Fruit fly (Drosophila melanogaster) whole organism, embryonic: ENCODE data around the gene CG10353.

ENCODE experiments used
- Asciz ChIP-seq: fragments of 200-800 bp; sonication (Bioruptor generic); optimal IDR thresholded peaks from 2 replicates; lab custom pipeline; 2017; ENCODE audit warnings: missing biosample characterization, mild to moderate bottlenecking, missing genetic modification characterization, missing genetic modification reagents
- Atf3 ChIP-seq: fragments of 200-800 bp; sonication (Bioruptor generic); optimal IDR thresholded peaks from 3 replicates; lab custom pipeline; 2016; ENCODE audit warnings: missing biosample characterization, missing genetic modification characterization
- Awh ChIP-seq: fragments of 200-800 bp; sonication (Bioruptor generic); IDR thresholded peaks from 2 replicates; pipeline ENCODE4, ENCODE4 v1.3.6; 2022; ENCODE audit warnings: missing biosample characterization, missing genetic modification characterization
- B-H2 ChIP-seq: fragments of 200-800 bp; sonication (Bioruptor generic); optimal IDR thresholded peaks from 2 replicates; lab custom pipeline; 2018; ENCODE audit warnings: missing biosample characterization, mild to moderate bottlenecking, missing genetic modification characterization
- Bteb2 ChIP-seq: fragments of 200-800 bp; sonication (Bioruptor generic); optimal IDR thresholded peaks from 2 replicates; lab custom pipeline; 2016; ENCODE audit warnings: missing biosample characterization, missing genetic modification characterization
- C15 ChIP-seq: fragments of 200-800 bp; sonication (Bioruptor generic); IDR thresholded peaks from 3 replicates; pipeline ENCODE4 v1.3.6; 2022; ENCODE audit warnings: missing biosample characterization, missing genetic modification characterization
- CG10274 ChIP-seq: fragments of 200-800 bp; sonication (Bioruptor generic); optimal IDR thresholded peaks from 3 replicates; lab custom pipeline; 2017; ENCODE audit warnings: missing biosample characterization, mild to moderate bottlenecking, missing genetic modification characterization
- CG11085 ChIP-seq: fragments of 200-800 bp; sonication (Bioruptor generic); IDR thresholded peaks from 2 replicates; pipeline ENCODE4 v1.3.6; 2022; ENCODE audit warnings: missing biosample characterization, missing genetic modification characterization
- CG11456 ChIP-seq: fragments of 200-800 bp; sonication (Bioruptor generic); IDR thresholded peaks from 3 replicates; pipeline ENCODE4 v1.3.6; 2022; ENCODE audit warnings: missing biosample characterization, missing genetic modification characterization
- CG13296 ChIP-seq: fragments of 200-800 bp; sonication (Bioruptor generic); optimal IDR thresholded peaks from 3 replicates; lab custom pipeline; 2018; ENCODE audit warnings: missing biosample characterization, mild to moderate bottlenecking, missing genetic modification characterization
- CG15601 ChIP-seq: fragments of 200-800 bp; sonication (Bioruptor generic); optimal IDR thresholded peaks from 3 replicates; lab custom pipeline; 2019; ENCODE audit warnings: missing biosample characterization, mild to moderate bottlenecking, missing genetic modification characterization, moderate library complexity
- CG18764 ChIP-seq: fragments of 200-800 bp; sonication (Bioruptor generic); optimal IDR thresholded peaks from 3 replicates; lab custom pipeline; 2016; ENCODE audit warnings: missing biosample characterization, missing genetic modification characterization
- CG2116 ChIP-seq: fragments of 200-800 bp; sonication (Bioruptor generic); optimal IDR thresholded peaks from 3 replicates; lab custom pipeline; 2018; ENCODE audit warnings: missing biosample characterization, mild to moderate bottlenecking, missing genetic modification characterization
- CG2199 ChIP-seq: fragments of 200-800 bp; sonication (Bioruptor generic); IDR thresholded peaks from 3 replicates; pipeline ENCODE4 v1.3.6; 2022; ENCODE audit warnings: missing biosample characterization, missing genetic modification characterization
- CG2202 ChIP-seq: fragments of 200-800 bp; sonication (Bioruptor generic); optimal IDR thresholded peaks from 2 replicates; lab custom pipeline; 2018; ENCODE audit warnings: missing biosample characterization, mild to moderate bottlenecking, missing genetic modification characterization
- CG3281 ChIP-seq: fragments of 200-800 bp; sonication (Bioruptor generic); optimal IDR thresholded peaks from 3 replicates; lab custom pipeline; 2017; ENCODE audit warnings: missing biosample characterization, mild to moderate bottlenecking, missing genetic modification characterization
- CG3726 ChIP-seq: fragments of 200-800 bp; sonication (Bioruptor generic); IDR thresholded peaks from 3 replicates; pipeline ENCODE4, ENCODE4 v1.3.6; 2022; ENCODE audit warnings: missing biosample characterization, missing genetic modification characterization
- CG43689 ChIP-seq: fragments of 200-800 bp; sonication (Bioruptor generic); IDR thresholded peaks from 2 replicates; pipeline ENCODE4 v1.3.6; 2022; ENCODE audit warnings: missing biosample characterization, missing genetic modification characterization
- CG4707 ChIP-seq: fragments of 200-800 bp; sonication (Bioruptor generic); optimal IDR thresholded peaks from 2 replicates; lab custom pipeline; 2018; ENCODE audit warnings: missing biosample characterization, mild to moderate bottlenecking, missing genetic modification characterization, moderate library complexity
- CG8388 ChIP-seq: fragments of 200-800 bp; sonication (Bioruptor generic); optimal IDR thresholded peaks from 2 replicates; lab custom pipeline; 2019; ENCODE audit warnings: missing biosample characterization, mild to moderate bottlenecking, missing genetic modification characterization, moderate library complexity
- CG9727 ChIP-seq: fragments of 200-800 bp; sonication (Bioruptor generic); optimal IDR thresholded peaks from 3 replicates; lab custom pipeline; 2017; ENCODE audit warnings: missing biosample characterization, mild to moderate bottlenecking, missing genetic modification characterization
- CTCF ChIP-seq: fragments of 200-800 bp; sonication (Bioruptor generic); optimal IDR thresholded peaks from 2 replicates; lab custom pipeline; 2017; ENCODE audit warnings: missing biosample characterization, mild to moderate bottlenecking, missing genetic modification characterization, moderate library complexity
- CrebB ChIP-seq: fragments of 200-800 bp; sonication (Bioruptor generic); optimal IDR thresholded peaks from 3 replicates; lab custom pipeline; 2018; ENCODE audit warnings: missing biosample characterization, mild to moderate bottlenecking, missing genetic modification characterization
- Doc2 ChIP-seq: fragments of 200-800 bp; sonication (Bioruptor generic); IDR thresholded peaks from 2 replicates; pipeline ENCODE4 v1.3.6; 2022; ENCODE audit warnings: missing biosample characterization, missing genetic modification characterization
- Dp ChIP-seq: fragments of 200-800 bp; sonication (Bioruptor generic); optimal IDR thresholded peaks from 2 replicates; lab custom pipeline; 2018; ENCODE audit warnings: missing biosample characterization, mild to moderate bottlenecking, missing genetic modification characterization, moderate library complexity
- E2f1 ChIP-seq: fragments of 200-800 bp; sonication (Bioruptor generic); IDR thresholded peaks from 2 replicates; pipeline ENCODE4 v1.3.6; 2022; ENCODE audit warnings: missing biosample characterization, missing genetic modification characterization
- Elba2 ChIP-seq: fragments of 200-800 bp; sonication (Bioruptor generic); optimal IDR thresholded peaks from 3 replicates; lab custom pipeline; 2016; ENCODE audit warnings: missing biosample characterization, missing genetic modification characterization
- Jarid2 ChIP-seq: fragments of 200-800 bp; sonication (Bioruptor generic); optimal IDR thresholded peaks from 3 replicates; lab custom pipeline; 2017; ENCODE audit warnings: mild to moderate bottlenecking, missing biosample characterization, missing genetic modification reagents, missing genetic modification characterization
- Myb ChIP-seq: fragments of 200-800 bp; sonication (Bioruptor generic); optimal IDR thresholded peaks from 2 replicates; lab custom pipeline; 2016; ENCODE audit warnings: missing biosample characterization, missing genetic modification characterization
- NC2α ChIP-seq: fragments of 200-800 bp; sonication (Bioruptor generic); optimal IDR thresholded peaks from 2 replicates; lab custom pipeline; 2016; ENCODE audit warnings: missing biosample characterization, missing genetic modification characterization
- Scr ChIP-seq: fragments of 200-800 bp; sonication (Bioruptor generic); IDR thresholded peaks from 2 replicates; pipeline ENCODE4 v1.3.6; 2022; ENCODE audit warnings: missing biosample characterization, missing genetic modification characterization; ENCODE audit not compliant: partially characterized antibody
- Six4 ChIP-seq: fragments of 200-800 bp; sonication (Bioruptor generic); optimal IDR thresholded peaks from 2 replicates; lab custom pipeline; 2016; ENCODE audit warnings: missing biosample characterization, missing genetic modification characterization
- Sry-δ ChIP-seq: fragments of 200-800 bp; sonication (Bioruptor generic); optimal IDR thresholded peaks from 2 replicates; lab custom pipeline; 2016; ENCODE audit warnings: missing biosample characterization, missing genetic modification characterization
- Stat92E ChIP-seq, 3 experiments: fragments of >200 bp in 2 of 3; fragments of 200-800 bp in 1 of 3; sonication (Bioruptor generic) in 1 of 3; optimal IDR thresholded peaks; 2 replicates each; lab custom pipeline; 2017 to 2019; ENCODE audit warnings: missing biosample characterization in 3 of 3, missing genetic modification characterization in 3 of 3, mild to moderate bottlenecking in 1 of 3, moderate library complexity in 1 of 3
- Xrp1 ChIP-seq: fragments of 200-800 bp; sonication (Bioruptor generic); IDR thresholded peaks from 2 replicates; pipeline ENCODE4 v1.3.6; 2022; ENCODE audit warnings: missing biosample characterization, missing genetic modification characterization
- al ChIP-seq: fragments of 200-800 bp; sonication (Bioruptor generic); IDR thresholded peaks from 2 replicates; pipeline ENCODE4 v1.3.6; 2022; ENCODE audit warnings: missing biosample characterization, missing genetic modification characterization
- bcd ChIP-seq: fragments of 200-800 bp; sonication (Bioruptor generic); optimal IDR thresholded peaks from 2 replicates; lab custom pipeline; 2017; ENCODE audit warnings: missing biosample characterization, mild to moderate bottlenecking, missing genetic modification characterization
- chm ChIP-seq: fragments of 200-800 bp; sonication (Bioruptor generic); IDR thresholded peaks from 2 replicates; pipeline ENCODE4 v1.3.6; 2022; ENCODE audit warnings: missing biosample characterization, missing genetic modification characterization
- crol ChIP-seq: fragments of 200-800 bp; sonication (Bioruptor generic); IDR thresholded peaks from 2 replicates; pipeline ENCODE4 v1.3.6; 2022; ENCODE audit warnings: missing biosample characterization, missing genetic modification characterization
- dmrt99B ChIP-seq: fragments of 200-800 bp; sonication (Bioruptor generic); optimal IDR thresholded peaks from 2 replicates; lab custom pipeline; 2018; ENCODE audit warnings: missing biosample characterization, mild to moderate bottlenecking, missing genetic modification characterization, moderate library complexity
- esg ChIP-seq: fragments of 200-800 bp; sonication (Bioruptor generic); conservative IDR thresholded peaks from 2 replicates; pipeline ENCODE4 v1.3.6; 2022; ENCODE audit warnings: missing biosample characterization, missing genetic modification characterization
- ewg ChIP-seq: fragments of 200-800 bp; sonication (Bioruptor generic); optimal IDR thresholded peaks from 3 replicates; lab custom pipeline; 2017; ENCODE audit warnings: mild to moderate bottlenecking, missing biosample characterization, missing genetic modification reagents, missing genetic modification characterization
- kah ChIP-seq: fragments of 200-800 bp; sonication (Bioruptor generic); optimal IDR thresholded peaks from 2 replicates; lab custom pipeline; 2018; ENCODE audit warnings: missing biosample characterization, mild to moderate bottlenecking, missing genetic modification characterization
- klu ChIP-seq: fragments of 200-800 bp; sonication (Bioruptor generic); IDR thresholded peaks from 2 replicates; pipeline ENCODE4 v1.3.6; 2022; ENCODE audit warnings: missing biosample characterization, missing genetic modification characterization
- nerfin-1 ChIP-seq: fragments of 200-800 bp; sonication (Bioruptor generic); optimal IDR thresholded peaks from 3 replicates; lab custom pipeline; 2019; ENCODE audit warnings: missing biosample characterization, mild to moderate bottlenecking, missing genetic modification characterization, moderate library complexity
- nom ChIP-seq: fragments of 200-800 bp; sonication (Bioruptor generic); optimal IDR thresholded peaks from 2 replicates; lab custom pipeline; 2017; ENCODE audit warnings: missing biosample characterization, missing genetic modification characterization, mild to moderate bottlenecking, moderate library complexity, missing genetic modification reagents
- pfk ChIP-seq: fragments of 200-800 bp; sonication (Bioruptor generic); optimal IDR thresholded peaks from 2 replicates; lab custom pipeline; 2018; ENCODE audit warnings: missing biosample characterization, mild to moderate bottlenecking, missing genetic modification characterization, moderate library complexity
- sc ChIP-seq, 3 experiments: fragments of >200 bp in 2 of 3; fragments of 200-800 bp in 1 of 3; sonication (Bioruptor generic) in 1 of 3; optimal IDR thresholded peaks; 2 replicates in 2 of 3; 3 replicates in 1 of 3; lab custom pipeline; 2017; ENCODE audit warnings: mild to moderate bottlenecking in 1 of 3, missing biosample characterization in 1 of 3, missing genetic modification characterization in 1 of 3, missing genetic modification reagents in 1 of 3
- sens ChIP-seq: fragments of 200-800 bp; sonication (Bioruptor generic); peaks from one replicate; lab custom pipeline; 2016; ENCODE audit warnings: missing biosample characterization, missing genetic modification characterization
- so ChIP-seq: fragments of 200-800 bp; sonication (Bioruptor generic); IDR thresholded peaks from 3 replicates; pipeline ENCODE4 v1.3.6; 2022; ENCODE audit warnings: missing biosample characterization, missing genetic modification characterization
- sob ChIP-seq: fragments of 200-800 bp; sonication (Bioruptor generic); IDR thresholded peaks from 2 replicates; pipeline ENCODE4 v1.3.6; 2022; ENCODE audit warnings: missing biosample characterization, missing genetic modification characterization
- tap ChIP-seq: fragments of 200-800 bp; optimal IDR thresholded peaks from 3 replicates; lab custom pipeline; 2019; ENCODE audit warnings: missing biosample characterization, mild to moderate bottlenecking, missing genetic modification characterization, moderate library complexity

CG10353 gene

DNA sequence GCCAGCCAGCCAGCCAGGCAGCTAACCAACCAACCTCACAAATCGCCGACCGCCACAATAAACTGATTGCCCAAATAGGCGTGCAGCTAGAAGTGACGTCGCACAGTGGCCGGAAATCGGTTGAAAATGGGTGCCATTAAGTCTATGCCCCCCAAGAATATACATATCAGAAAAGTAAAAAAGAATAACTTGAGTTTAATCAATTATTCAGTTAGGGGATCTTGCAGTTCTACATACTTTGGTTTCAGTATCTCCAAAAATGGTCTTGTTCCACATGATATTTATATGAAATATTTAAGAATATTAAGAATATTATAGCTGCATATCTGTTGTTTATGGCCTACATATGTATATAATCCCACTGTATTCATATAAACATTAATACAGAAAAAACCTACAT, 1.6 kb downstream of the CG10353 start (continued):
- TF ChIP-seq kah (GFP tag; lab: Kevin White, UChicago) = no peak
- TF ChIP-seq CG18764 (GFP tag; lab: Kevin White, UChicago) = no peak
- TF ChIP-seq CG3281 (GFP tag; lab: Kevin White, UChicago) = peak; percentile 68
- no peak for TF ChIP-seq sob (GFP tag; lab: Robert Waterston, UW)
- no peak for TF ChIP-seq CG15601
- TF ChIP-seq crol (GFP tag; lab: Robert Waterston, UW) = no peak
- no peak for TF ChIP-seq Bteb2 (GFP tag; lab: Kevin White, UChicago)
- TF ChIP-seq CG4707 (GFP tag; lab: Kevin White, UChicago) = no peak
- no peak for TF ChIP-seq tap (tag; lab: Kevin White, UChicago)
- peak; percentile 6 for TF ChIP-seq ewg (GFP tag; lab: Kevin White, UChicago)
- TF ChIP-seq Xrp1 (GFP tag; lab: Robert Waterston, UW) = peak; percentile 48; the same call in 1 of the 2 replicates
- no peak for TF ChIP-seq Asciz (GFP tag; lab: Kevin White, UChicago)
- no peak for TF ChIP-seq CG11085 (GFP tag; lab: Robert Waterston, UW)
- TF ChIP-seq CTCF = no peak
- no peak for TF ChIP-seq CrebB (tag; lab: Kevin White, UChicago)
- no peak for TF ChIP-seq C15 (GFP tag; lab: Robert Waterston, UW)
- peak; percentile 48 for TF ChIP-seq bcd (GFP tag; lab: Kevin White, UChicago)
- TF ChIP-seq Myb = no peak
- no peak for TF ChIP-seq so
- TF ChIP-seq CG43689 (GFP tag; lab: Robert Waterston, UW) = no peak
- TF ChIP-seq Scr (GFP tag; lab: Robert Waterston, UW) = no peak
- 0 out of 2 replicates have a peak, but pooled peaks have one; percentile 16 for TF ChIP-seq Awh (GFP tag; lab: Robert Waterston, UW)
- TF ChIP-seq nerfin-1 (tag; lab: Kevin White, UChicago) = peak; percentile 0
- no peak for TF ChIP-seq al
- no peak for TF ChIP-seq klu (GFP tag; lab: Robert Waterston, UW)
- no peak for TF ChIP-seq CG10274 (GFP tag; lab: Kevin White, UChicago)
- TF ChIP-seq NC2α (GFP tag; lab: Kevin White, UChicago) = no peak
- TF ChIP-seq dmrt99B (tag; lab: Kevin White, UChicago) = peak; percentile 37
- peak; percentile 17 for TF ChIP-seq CG8388 (GFP tag; lab: Kevin White, UChicago)
- peak; percentile 69 for TF ChIP-seq CG13296 (GFP tag; lab: Kevin White, UChicago)
- no peak for TF ChIP-seq Doc2 (GFP tag; lab: Robert Waterston, UW)
- TF ChIP-seq sc (optimal IDR thresholded peaks at IDR 0.05; lab: Kevin White, UChicago) = no peak
- no peak for TF ChIP-seq sc (GFP tag; optimal IDR thresholded peaks at IDR 0.05; lab: Kevin White, UChicago)
- TF ChIP-seq Elba2 = no peak
- no peak for TF ChIP-seq CG11456 (GFP tag; lab: Robert Waterston, UW)
- TF ChIP-seq Jarid2 (GFP tag; lab: Kevin White, UChicago) = no peak
- TF ChIP-seq CG3726 = no peak
- TF ChIP-seq B-H2 = peak; percentile 18
- no peak for TF ChIP-seq Atf3 (GFP tag; lab: Kevin White, UChicago)
- peak; percentile 34; the same call in 1 of the 3 replicates for TF ChIP-seq CG2199
- TF ChIP-seq E2f1 (GFP tag; lab: Robert Waterston, UW) = no peak
- TF ChIP-seq chm = 0 out of 2 replicates have a peak, but pooled peaks have one; percentile 15
- no peak for TF ChIP-seq nom (GFP tag; lab: Kevin White, UChicago)
- no peak for TF ChIP-seq CG2116 (GFP tag; lab: Kevin White, UChicago)
- no peak for TF ChIP-seq Sry-δ (GFP tag; lab: Kevin White, UChicago)
- no peak for TF ChIP-seq Dp (GFP tag; lab: Kevin White, UChicago)
- no peak for TF ChIP-seq Stat92E (GFP tag; optimal IDR thresholded peaks at IDR 0.05; lab: Kevin White, UChicago)
- no peak for TF ChIP-seq CG2202 (tag; lab: Kevin White, UChicago)
- no peak for TF ChIP-seq CG9727 (GFP tag; lab: Kevin White, UChicago)
- no peak for TF ChIP-seq Six4 (GFP tag; lab: Kevin White, UChicago)
- peak; percentile 66 for TF ChIP-seq sens (GFP tag; lab: Kevin White, UChicago)
- TF ChIP-seq pfk (GFP tag; lab: Kevin White, UChicago) = no peak
- TF ChIP-seq esg = peak; percentile 34; the same call in 1 of the 2 replicates
